Fruit fly (Drosophila melanogaster): Measurements from ENCODE around the gene Rrp45.

Gene Rrp45

DNA sequence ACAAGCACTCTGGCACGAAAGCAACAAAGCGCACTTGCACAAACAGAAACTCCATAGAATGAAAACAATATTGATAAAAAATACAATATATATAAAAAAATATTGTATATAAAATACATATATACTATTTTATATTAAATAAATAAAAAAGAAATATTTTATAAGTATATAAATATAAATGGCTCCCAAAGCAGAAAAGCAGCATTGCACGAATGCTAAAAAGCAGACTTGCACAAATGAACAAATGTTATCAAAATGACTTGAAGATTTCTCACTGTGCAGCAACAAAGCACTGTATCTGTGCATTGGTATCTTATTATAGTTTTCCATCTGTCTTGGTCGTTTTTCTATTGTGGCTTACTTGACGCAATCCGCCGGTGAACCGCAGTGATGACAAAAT lies 22.3 kb downstream of the Rrp45 start:
- TF ChIP-seq CrebA (GFP tag; optimal IDR thresholded peaks at IDR 0.05; ENCODE audit: borderline replicate concordance) (no peak), CG32264 (GFP tag; optimal IDR thresholded peaks at IDR 0.05) (no peak), dmrt93B (GFP tag; optimal IDR thresholded peaks at IDR 0.05) (no peak)

DNA sequence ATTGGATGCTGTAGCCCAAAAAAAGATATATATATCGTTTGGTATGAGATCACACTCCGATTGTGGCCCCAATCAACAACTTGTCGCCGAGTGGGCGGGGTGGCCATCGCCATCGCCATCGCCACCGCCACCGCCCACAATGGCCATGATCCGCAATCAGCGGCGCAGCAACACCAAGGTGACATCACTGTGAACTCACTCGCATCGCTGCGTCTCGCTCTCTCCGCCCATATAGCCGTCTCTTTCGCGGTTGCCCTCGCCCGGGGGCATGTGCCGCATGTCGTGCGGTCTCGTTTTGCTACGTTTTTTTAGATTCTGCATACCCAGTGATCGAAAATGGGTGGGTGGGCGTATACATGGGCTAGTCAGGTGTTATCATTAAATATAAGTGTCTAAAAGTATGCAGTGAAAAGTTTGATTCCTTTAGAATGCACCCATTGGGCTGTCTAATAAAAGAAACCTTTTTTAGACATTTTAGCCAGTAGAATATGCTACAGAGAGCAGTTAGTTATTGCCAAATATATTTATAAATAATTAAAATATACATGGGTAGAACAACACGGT lies 24.1 kb downstream of the Rrp45 start:
- TF ChIP-seq jim (GFP tag; optimal IDR thresholded peaks at IDR 0.05) (no peak), CG9705 (GFP tag; optimal IDR thresholded peaks at IDR 0.05) (no peak), Jra (GFP tag; optimal IDR thresholded peaks at IDR 0.05) (no peak), Dif (GFP tag; optimal IDR thresholded peaks at IDR 0.05; ENCODE audit: partially characterized antibody) (no peak), Mio (GFP tag; optimal IDR thresholded peaks at IDR 0.05) (no peak), rgr (GFP tag; optimal IDR thresholded peaks at IDR 0.05) (no peak), N (GFP tag; optimal IDR thresholded peaks at IDR 0.05) (no peak)

- TF ChIP-seq Rel (GFP tag; optimal IDR thresholded peaks at IDR 0.05) (no peak), Rel (tag; optimal IDR thresholded peaks at IDR 0.05) (no peak), jim (GFP tag; optimal IDR thresholded peaks at IDR 0.05) (no peak), foxo (GFP tag; optimal IDR thresholded peaks at IDR 0.05) (peak in 1 of 2 experiments; percentile 11)
Observed at dm6 chrX:16765809-16766208, 25.3 kb downstream of the Rrp45 start.

- TF ChIP-seq h (GFP tag; optimal IDR thresholded peaks at IDR 0.05) (peak; percentile 42), Rel (GFP tag; optimal IDR thresholded peaks at IDR 0.05) (no peak), Rel (tag; optimal IDR thresholded peaks at IDR 0.05) (no peak), tai (GFP tag; optimal IDR thresholded peaks at IDR 0.05) (no peak), Jra (GFP tag; optimal IDR thresholded peaks at IDR 0.05) (no peak), Mio (GFP tag; optimal IDR thresholded peaks at IDR 0.05) (no peak), Vsx2 (GFP tag; optimal IDR thresholded peaks at IDR 0.05; ENCODE audit: partially characterized antibody) (no peak), usp (GFP tag; optimal IDR thresholded peaks at IDR 0.05) (no peak), N (GFP tag; optimal IDR thresholded peaks at IDR 0.05) (no peak), dl (GFP tag; optimal IDR thresholded peaks at IDR 0.05; ENCODE audit: insufficient read depth in 1 of 2, partially characterized antibody in 2 of 2) (no peak), woc (GFP tag; optimal IDR thresholded peaks at IDR 0.05) (peak; percentile 75), ey (GFP tag; optimal IDR thresholded peaks at IDR 0.05) (peak; percentile 30), Abd-B (GFP tag; optimal IDR thresholded peaks at IDR 0.05) (no peak), sage (GFP tag; optimal IDR thresholded peaks at IDR 0.05) (no peak), fru (GFP tag; optimal IDR thresholded peaks at IDR 0.05) (peak; percentile 60), jim (GFP tag; optimal IDR thresholded peaks at IDR 0.05) (no peak), foxo (GFP tag; optimal IDR thresholded peaks at IDR 0.05) (peak in 1 of 2 experiments; percentile 55), br (GFP tag; optimal IDR thresholded peaks at IDR 0.05) (no peak), OdsH (GFP tag; optimal IDR thresholded peaks at IDR 0.05) (peak; percentile 20), rgr (GFP tag; optimal IDR thresholded peaks at IDR 0.05) (peak; percentile 0), Dif (GFP tag; optimal IDR thresholded peaks at IDR 0.05; ENCODE audit: partially characterized antibody) (no peak), Hnf4 (GFP tag; optimal IDR thresholded peaks at IDR 0.05) (peak; percentile 19), HLH106 (tag; optimal IDR thresholded peaks at IDR 0.05) (peak; percentile 8)
Observed at dm6 chrX:16764955-16765354, 26.1 kb downstream of the Rrp45 start.

DNA sequence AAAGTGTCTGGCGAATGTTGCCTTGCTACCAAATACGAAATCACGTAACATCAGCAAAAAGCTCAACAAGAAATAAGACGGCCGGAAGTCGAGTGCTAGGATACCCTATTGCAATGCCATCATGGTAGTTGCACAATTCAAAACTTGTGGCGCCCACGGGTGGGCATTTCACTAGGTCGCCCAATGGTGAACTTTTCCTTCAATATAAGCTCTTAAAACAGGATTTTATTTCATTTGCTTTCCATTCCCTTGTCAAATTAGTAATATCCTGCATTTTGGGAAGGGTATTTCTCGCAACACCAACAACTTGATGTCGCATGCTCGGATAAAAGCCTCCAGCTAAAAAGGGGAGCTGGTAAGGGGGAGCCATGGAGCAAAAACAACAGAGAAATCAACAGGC lies 29.5 kb downstream of the Rrp45 start:
- TF ChIP-seq Hr78 (GFP tag; optimal IDR thresholded peaks at IDR 0.05) (no peak), br (GFP tag; optimal IDR thresholded peaks at IDR 0.05) (peak; percentile 69), Rel (GFP tag; optimal IDR thresholded peaks at IDR 0.05) (no peak), Rel (tag; optimal IDR thresholded peaks at IDR 0.05) (no peak), Vsx2 (GFP tag; optimal IDR thresholded peaks at IDR 0.05; ENCODE audit: partially characterized antibody) (no peak), CG9705 (GFP tag; optimal IDR thresholded peaks at IDR 0.05) (no peak), dmrt93B (GFP tag; optimal IDR thresholded peaks at IDR 0.05) (peak; percentile 64), sv (GFP tag; optimal IDR thresholded peaks at IDR 0.05) (no peak), Myc (optimal IDR thresholded peaks at IDR 0.05) (no peak), dl (GFP tag; optimal IDR thresholded peaks at IDR 0.05; ENCODE audit: insufficient read depth in 1 of 2, partially characterized antibody in 2 of 2) (no peak), foxo (GFP tag; optimal IDR thresholded peaks at IDR 0.05) (peak in 1 of 2 experiments; percentile 76), dsf (GFP tag; optimal IDR thresholded peaks at IDR 0.05; ENCODE audit: borderline replicate concordance) (no peak), Sp1 (GFP tag; optimal IDR thresholded peaks at IDR 0.05) (peak; percentile 67), h (GFP tag; optimal IDR thresholded peaks at IDR 0.05) (peak; percentile 77), Abd-B (GFP tag; optimal IDR thresholded peaks at IDR 0.05) (no peak), tai (GFP tag; optimal IDR thresholded peaks at IDR 0.05) (no peak), brk (GFP tag; optimal IDR thresholded peaks at IDR 0.05) (no peak), CG32264 (GFP tag; optimal IDR thresholded peaks at IDR 0.05) (no peak), GATAd (GFP tag; optimal IDR thresholded peaks at IDR 0.05) (no peak), jim (GFP tag; optimal IDR thresholded peaks at IDR 0.05) (no peak), Hnf4 (GFP tag; optimal IDR thresholded peaks at IDR 0.05) (peak; percentile 35), woc (GFP tag; optimal IDR thresholded peaks at IDR 0.05) (peak; percentile 90), CrebA (GFP tag; optimal IDR thresholded peaks at IDR 0.05; ENCODE audit: borderline replicate concordance) (no peak), pan (optimal IDR thresholded peaks at IDR 0.05) (no peak), sage (GFP tag; optimal IDR thresholded peaks at IDR 0.05) (peak; percentile 61), Dif (GFP tag; optimal IDR thresholded peaks at IDR 0.05; ENCODE audit: partially characterized antibody) (no peak), OdsH (GFP tag; optimal IDR thresholded peaks at IDR 0.05) (peak; percentile 42), psq (GFP tag; optimal IDR thresholded peaks at IDR 0.05) (peak; percentile 58), fru (GFP tag; optimal IDR thresholded peaks at IDR 0.05) (peak; percentile 76), HLH106 (tag; optimal IDR thresholded peaks at IDR 0.05) (peak; percentile 71), Hr83 (GFP tag; optimal IDR thresholded peaks at IDR 0.05; ENCODE audit: poor library complexity, severe bottlenecking) (no peak), N (GFP tag; optimal IDR thresholded peaks at IDR 0.05) (no peak), ey (GFP tag; optimal IDR thresholded peaks at IDR 0.05) (peak; percentile 68), rgr (GFP tag; optimal IDR thresholded peaks at IDR 0.05) (peak; percentile 69)
